Fruit fly (Drosophila melanogaster): ENCODE results near the gene CG5071.
A peak's percentile ranks its signal among the peaks of the same experiment; 100 is the strongest.

The CG5071 gene

DNA sequence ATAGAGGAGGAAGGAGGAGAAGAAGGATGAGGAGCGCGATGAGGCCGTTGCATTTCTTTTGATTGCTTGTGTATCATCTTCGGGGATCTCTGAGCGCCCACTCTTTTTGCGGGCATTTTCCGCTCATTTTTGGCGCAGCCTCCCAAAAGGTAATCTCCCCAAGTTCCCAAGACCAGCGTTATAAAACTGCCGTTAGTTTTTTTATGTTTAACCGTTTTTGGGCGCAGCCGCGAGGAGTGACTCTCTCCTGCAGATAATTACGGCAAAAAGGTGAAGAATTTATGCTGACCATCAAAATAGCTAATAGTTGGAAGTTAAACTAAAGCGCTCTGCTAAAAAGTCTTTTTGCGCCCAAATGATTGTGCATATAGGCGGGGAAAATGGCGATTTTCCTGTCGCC, 20.2 kb downstream of the CG5071 start:
- TF ChIP-seq Myc (optimal IDR thresholded peaks at IDR 0.05) (no peak), dsf (GFP tag; optimal IDR thresholded peaks at IDR 0.05; ENCODE audit: borderline replicate concordance) (no peak), Hr83 (GFP tag; optimal IDR thresholded peaks at IDR 0.05; ENCODE audit: poor library complexity, severe bottlenecking) (no peak), ey (GFP tag; optimal IDR thresholded peaks at IDR 0.05) (no peak), psq (GFP tag; optimal IDR thresholded peaks at IDR 0.05) (peak; percentile 3), HLH106 (tag; optimal IDR thresholded peaks at IDR 0.05) (no peak)

DNA sequence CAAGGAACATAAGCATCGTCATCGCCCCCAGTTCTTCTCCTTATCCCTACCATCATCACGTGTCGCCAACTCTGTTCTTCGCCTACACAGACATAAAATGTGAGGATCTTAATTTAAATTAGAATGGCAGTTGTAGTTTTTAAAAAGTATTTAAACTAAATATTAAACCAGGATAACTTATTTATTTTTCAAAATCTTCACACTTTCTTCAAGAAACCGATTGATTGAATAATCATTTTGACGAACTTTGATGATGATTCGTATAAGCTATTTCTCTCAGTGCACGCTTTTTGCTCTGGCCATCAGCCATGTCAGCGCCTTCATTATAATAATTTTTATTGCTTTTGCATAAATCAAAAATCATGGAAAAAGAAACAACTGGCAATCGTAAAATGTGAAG, 20.7 kb downstream of the CG5071 start:
- TF ChIP-seq rgr (GFP tag; optimal IDR thresholded peaks at IDR 0.05) (peak; percentile 62), Hr78 (GFP tag; optimal IDR thresholded peaks at IDR 0.05) (no peak), lola (GFP tag; optimal IDR thresholded peaks at IDR 0.05) (no peak), HLH106 (tag; optimal IDR thresholded peaks at IDR 0.05) (peak; percentile 67), Mio (GFP tag; optimal IDR thresholded peaks at IDR 0.05) (no peak), brk (GFP tag; optimal IDR thresholded peaks at IDR 0.05) (peak; percentile 59), tai (GFP tag; optimal IDR thresholded peaks at IDR 0.05) (peak; percentile 3), jim (GFP tag; optimal IDR thresholded peaks at IDR 0.05) (no peak), foxo (GFP tag; optimal IDR thresholded peaks at IDR 0.05) (peak in 1 of 2 experiments; percentile 78), dl (GFP tag; optimal IDR thresholded peaks at IDR 0.05; ENCODE audit: insufficient read depth in 1 of 2, partially characterized antibody in 2 of 2) (no peak), Rel (GFP tag; optimal IDR thresholded peaks at IDR 0.05) (peak; percentile 45), Rel (tag; optimal IDR thresholded peaks at IDR 0.05) (no peak), GATAd (GFP tag; optimal IDR thresholded peaks at IDR 0.05) (no peak), br (GFP tag; optimal IDR thresholded peaks at IDR 0.05) (peak; percentile 58), Jra (GFP tag; optimal IDR thresholded peaks at IDR 0.05) (peak; percentile 29), usp (GFP tag; optimal IDR thresholded peaks at IDR 0.05) (no peak), woc (GFP tag; optimal IDR thresholded peaks at IDR 0.05) (peak; percentile 54), Myc (optimal IDR thresholded peaks at IDR 0.05) (no peak), dsf (GFP tag; optimal IDR thresholded peaks at IDR 0.05; ENCODE audit: borderline replicate concordance) (no peak), CG9705 (GFP tag; optimal IDR thresholded peaks at IDR 0.05) (peak; percentile 1), sv (GFP tag; optimal IDR thresholded peaks at IDR 0.05) (no peak), ey (GFP tag; optimal IDR thresholded peaks at IDR 0.05) (peak; percentile 65), Dfd (GFP tag; optimal IDR thresholded peaks at IDR 0.05) (no peak), pan (optimal IDR thresholded peaks at IDR 0.05) (no peak), N (GFP tag; optimal IDR thresholded peaks at IDR 0.05) (no peak), Hr83 (GFP tag; optimal IDR thresholded peaks at IDR 0.05; ENCODE audit: poor library complexity, severe bottlenecking) (no peak), Abd-B (GFP tag; optimal IDR thresholded peaks at IDR 0.05) (no peak), Hnf4 (GFP tag; optimal IDR thresholded peaks at IDR 0.05) (peak; percentile 53), sage (GFP tag; optimal IDR thresholded peaks at IDR 0.05) (peak; percentile 50), Dif (GFP tag; optimal IDR thresholded peaks at IDR 0.05; ENCODE audit: partially characterized antibody) (no peak), fru (GFP tag; optimal IDR thresholded peaks at IDR 0.05) (peak; percentile 83), Vsx2 (GFP tag; optimal IDR thresholded peaks at IDR 0.05; ENCODE audit: partially characterized antibody) (no peak), dmrt93B (GFP tag; optimal IDR thresholded peaks at IDR 0.05) (no peak), Sp1 (GFP tag; optimal IDR thresholded peaks at IDR 0.05) (peak; percentile 67), OdsH (GFP tag; optimal IDR thresholded peaks at IDR 0.05) (peak; percentile 57), h (GFP tag; optimal IDR thresholded peaks at IDR 0.05) (peak; percentile 78), CG32264 (GFP tag; optimal IDR thresholded peaks at IDR 0.05) (peak; percentile 19), CrebA (GFP tag; optimal IDR thresholded peaks at IDR 0.05; ENCODE audit: borderline replicate concordance) (peak; percentile 57), psq (GFP tag; optimal IDR thresholded peaks at IDR 0.05) (peak; percentile 76)

DNA sequence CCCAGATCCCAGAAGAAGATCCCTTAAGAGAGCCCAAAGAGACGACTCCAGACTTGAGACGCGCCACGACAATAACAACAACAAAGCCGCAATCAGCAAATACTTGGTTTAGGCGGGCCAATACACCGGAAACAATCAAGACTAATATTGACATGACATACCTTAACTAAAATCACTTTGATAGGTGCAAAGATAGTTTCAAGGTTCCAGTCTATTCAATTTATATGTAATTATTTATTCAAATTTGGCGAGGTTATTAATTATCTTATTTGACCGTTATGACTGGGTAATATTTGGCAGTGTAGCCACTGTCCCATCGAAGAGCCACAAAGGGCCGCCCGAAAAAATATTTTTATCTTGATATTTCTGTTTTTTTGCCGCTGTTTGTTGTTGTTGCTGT, 22.2 kb downstream of the CG5071 start:
- TF ChIP-seq Sp1 (GFP tag; optimal IDR thresholded peaks at IDR 0.05) (peak; percentile 96), Dif (GFP tag; optimal IDR thresholded peaks at IDR 0.05; ENCODE audit: partially characterized antibody) (no peak), Hr78 (GFP tag; optimal IDR thresholded peaks at IDR 0.05) (no peak), Dfd (GFP tag; optimal IDR thresholded peaks at IDR 0.05) (no peak), lola (GFP tag; optimal IDR thresholded peaks at IDR 0.05) (no peak), rgr (GFP tag; optimal IDR thresholded peaks at IDR 0.05) (peak; percentile 93), sv (GFP tag; optimal IDR thresholded peaks at IDR 0.05) (no peak), Vsx2 (GFP tag; optimal IDR thresholded peaks at IDR 0.05; ENCODE audit: partially characterized antibody) (no peak), GATAd (GFP tag; optimal IDR thresholded peaks at IDR 0.05) (no peak), woc (GFP tag; optimal IDR thresholded peaks at IDR 0.05) (peak; percentile 92), CG9705 (GFP tag; optimal IDR thresholded peaks at IDR 0.05) (peak; percentile 88), dl (GFP tag; optimal IDR thresholded peaks at IDR 0.05; ENCODE audit: insufficient read depth in 1 of 2, partially characterized antibody in 2 of 2) (no peak), CG32264 (GFP tag; optimal IDR thresholded peaks at IDR 0.05) (peak; percentile 82), dmrt93B (GFP tag; optimal IDR thresholded peaks at IDR 0.05) (peak; percentile 87), Mio (GFP tag; optimal IDR thresholded peaks at IDR 0.05) (peak; percentile 32), sage (GFP tag; optimal IDR thresholded peaks at IDR 0.05) (peak; percentile 89), jim (GFP tag; optimal IDR thresholded peaks at IDR 0.05) (no peak), ey (GFP tag; optimal IDR thresholded peaks at IDR 0.05) (peak; percentile 91), foxo (GFP tag; optimal IDR thresholded peaks at IDR 0.05) (peak; percentile 55 to 97), dsf (GFP tag; optimal IDR thresholded peaks at IDR 0.05; ENCODE audit: borderline replicate concordance) (peak; percentile 58), Rel (GFP tag; optimal IDR thresholded peaks at IDR 0.05) (peak; percentile 90), Rel (tag; optimal IDR thresholded peaks at IDR 0.05) (peak; percentile 83), CrebA (GFP tag; optimal IDR thresholded peaks at IDR 0.05; ENCODE audit: borderline replicate concordance) (peak; percentile 89), Hnf4 (GFP tag; optimal IDR thresholded peaks at IDR 0.05) (peak; percentile 93), OdsH (GFP tag; optimal IDR thresholded peaks at IDR 0.05) (peak; percentile 93), tai (GFP tag; optimal IDR thresholded peaks at IDR 0.05) (peak; percentile 84), Jra (GFP tag; optimal IDR thresholded peaks at IDR 0.05) (peak; percentile 88), pan (optimal IDR thresholded peaks at IDR 0.05) (no peak), N (GFP tag; optimal IDR thresholded peaks at IDR 0.05) (no peak), Myc (optimal IDR thresholded peaks at IDR 0.05) (no peak), HLH106 (tag; optimal IDR thresholded peaks at IDR 0.05) (peak; percentile 96), Hr83 (GFP tag; optimal IDR thresholded peaks at IDR 0.05; ENCODE audit: poor library complexity, severe bottlenecking) (no peak), psq (GFP tag; optimal IDR thresholded peaks at IDR 0.05) (peak; percentile 91), br (GFP tag; optimal IDR thresholded peaks at IDR 0.05) (peak; percentile 95), Abd-B (GFP tag; optimal IDR thresholded peaks at IDR 0.05) (no peak), h (GFP tag; optimal IDR thresholded peaks at IDR 0.05) (peak; percentile 97), brk (GFP tag; optimal IDR thresholded peaks at IDR 0.05) (peak; percentile 93), usp (GFP tag; optimal IDR thresholded peaks at IDR 0.05) (no peak)
